Fruit fly (Drosophila melanogaster) whole organism, prepupa: ENCODE results near the gene red.

Source experiments
- Blimp-1 ChIP-seq: fragments of 200-800 bp; sonication (Bioruptor generic); optimal IDR thresholded peaks from 3 replicates; lab custom pipeline; 2017; ENCODE audit warnings: missing biosample characterization, missing genetic modification characterization, mild to moderate bottlenecking, moderate library complexity, missing genetic modification reagents
- CG10669 ChIP-seq: fragments of 200-800 bp; sonication (Bioruptor generic); optimal IDR thresholded peaks from 3 replicates; lab custom pipeline; 2018; ENCODE audit warnings: missing biosample characterization, mild to moderate bottlenecking, missing genetic modification characterization, moderate library complexity
- CG11762 ChIP-seq: fragments of 200-800 bp; sonication (Bioruptor generic); optimal IDR thresholded peaks from 3 replicates; lab custom pipeline; 2016; ENCODE audit warnings: missing biosample characterization, missing genetic modification characterization; ENCODE audit not compliant: insufficient read depth
- CG11902 ChIP-seq: fragments of 200-800 bp; sonication (Bioruptor generic); optimal IDR thresholded peaks from 3 replicates; lab custom pipeline; 2016; ENCODE audit warnings: missing biosample characterization, missing genetic modification characterization
- CG15336 ChIP-seq: fragments of 200-800 bp; sonication (Bioruptor generic); IDR thresholded peaks from 2 replicates; pipeline ENCODE4 v1.3.6; 2022; ENCODE audit warnings: missing biosample characterization, missing genetic modification characterization
- CG16779 ChIP-seq: fragments of 200-800 bp; sonication (Bioruptor generic); optimal IDR thresholded peaks from 3 replicates; lab custom pipeline; 2017; ENCODE audit warnings: missing biosample characterization, mild to moderate bottlenecking, missing genetic modification characterization
- CG3032 ChIP-seq: fragments of 200-800 bp; optimal IDR thresholded peaks from 2 replicates; lab custom pipeline; 2019; ENCODE audit warnings: missing biosample characterization, mild to moderate bottlenecking, missing genetic modification characterization, moderate library complexity
- CG34406 ChIP-seq: fragments of 200-800 bp; sonication (Bioruptor generic); optimal IDR thresholded peaks from 3 replicates; lab custom pipeline; 2016; ENCODE audit warnings: missing biosample characterization, missing genetic modification characterization
- CG3919 ChIP-seq: fragments of 200-800 bp; sonication (Bioruptor generic); optimal IDR thresholded peaks from 3 replicates; lab custom pipeline; 2016; ENCODE audit warnings: missing biosample characterization, missing genetic modification characterization
- CG6163 ChIP-seq: fragments of 200-800 bp; sonication (Bioruptor generic); IDR thresholded peaks from 3 replicates; pipeline ENCODE4 v1.3.6; 2022; ENCODE audit warnings: missing biosample characterization, missing genetic modification characterization
- CG8319 ChIP-seq: fragments of 200-800 bp; sonication (Bioruptor generic); optimal IDR thresholded peaks from 3 replicates; lab custom pipeline; 2016; ENCODE audit warnings: missing biosample characterization, missing genetic modification characterization
- CG8632 ChIP-seq: fragments of 200-800 bp; sonication (Bioruptor generic); optimal IDR thresholded peaks from 3 replicates; lab custom pipeline; 2016; ENCODE audit warnings: missing biosample characterization, missing genetic modification characterization
- Eip78C ChIP-seq: fragments of 200-800 bp; sonication (Bioruptor generic); peaks from one replicate; lab custom pipeline; 2016; ENCODE audit warnings: missing biosample characterization, missing genetic modification characterization
- Eip93F ChIP-seq: fragments of 200-800 bp; sonication (Bioruptor generic); optimal IDR thresholded peaks from 2 replicates; lab custom pipeline; 2016; ENCODE audit warnings: missing biosample characterization, mild to moderate bottlenecking, missing genetic modification characterization
- Ets96B ChIP-seq: fragments of 200-800 bp; optimal IDR thresholded peaks from 2 replicates; lab custom pipeline; 2019; ENCODE audit warnings: missing biosample characterization, mild to moderate bottlenecking, missing genetic modification characterization, moderate library complexity
- Hr38 ChIP-seq: sonication (Bioruptor generic); optimal IDR thresholded peaks from 2 replicates; lab custom pipeline; 2016; ENCODE audit warnings: missing biosample characterization, missing genetic modification characterization
- Hr39 ChIP-seq: fragments of 200-800 bp; sonication (Bioruptor generic); optimal IDR thresholded peaks from 2 replicates; lab custom pipeline; 2016; ENCODE audit warnings: missing biosample characterization, missing genetic modification characterization
- OdsH ChIP-seq: fragments of 200-800 bp; sonication (Bioruptor generic); optimal IDR thresholded peaks from 3 replicates; lab custom pipeline; 2016; ENCODE audit warnings: missing biosample characterization, missing genetic modification characterization
- Smox ChIP-seq: fragments of 200-800 bp; sonication (Bioruptor generic); optimal IDR thresholded peaks from 3 replicates; lab custom pipeline; 2016; ENCODE audit warnings: missing biosample characterization, missing genetic modification characterization
- Sox14 ChIP-seq: fragments of 200-800 bp; sonication (Bioruptor generic); optimal IDR thresholded peaks from 3 replicates; lab custom pipeline; 2016; ENCODE audit warnings: missing biosample characterization, missing genetic modification characterization
- acj6 ChIP-seq: fragments of 200-800 bp; sonication (Bioruptor generic); optimal IDR thresholded peaks from 3 replicates; lab custom pipeline; 2016; ENCODE audit warnings: missing biosample characterization, missing genetic modification characterization
- cyc ChIP-seq: fragments of 200-800 bp; sonication (Bioruptor generic); optimal IDR thresholded peaks from 3 replicates; lab custom pipeline; 2016; ENCODE audit warnings: missing biosample characterization, missing genetic modification characterization
- dsx ChIP-seq: fragments of 200-800 bp; optimal IDR thresholded peaks from 3 replicates; lab custom pipeline; 2019; ENCODE audit warnings: missing biosample characterization, mild to moderate bottlenecking, missing genetic modification characterization, moderate library complexity; ENCODE audit not compliant: poor library complexity, severe bottlenecking
- eg ChIP-seq: fragments of 200-800 bp; sonication (Bioruptor generic); IDR thresholded peaks from 3 replicates; pipeline ENCODE4 v1.3.6; 2022; ENCODE audit warnings: missing biosample characterization, missing genetic modification characterization
- esn ChIP-seq: fragments of 200-800 bp; sonication (Bioruptor generic); optimal IDR thresholded peaks from 2 replicates; lab custom pipeline; 2016; ENCODE audit warnings: missing biosample characterization, mild to moderate bottlenecking, missing genetic modification characterization, moderate library complexity
- fd59A ChIP-seq: fragments of 200-800 bp; sonication (Bioruptor generic); optimal IDR thresholded peaks from 2 replicates; lab custom pipeline; 2017; ENCODE audit warnings: missing biosample characterization, mild to moderate bottlenecking, missing genetic modification characterization, missing genetic modification reagents
- fd85E ChIP-seq: fragments of 200-800 bp; sonication (Bioruptor generic); optimal IDR thresholded peaks from 3 replicates; lab custom pipeline; 2016; ENCODE audit warnings: missing biosample characterization, missing genetic modification characterization
- lz ChIP-seq: fragments of 200-800 bp; sonication (Bioruptor generic); optimal IDR thresholded peaks from 3 replicates; lab custom pipeline; 2016; ENCODE audit warnings: missing biosample characterization, missing genetic modification characterization
- pdm3 ChIP-seq: fragments of 200-800 bp; sonication (Bioruptor generic); optimal IDR thresholded peaks from 3 replicates; lab custom pipeline; 2016; ENCODE audit warnings: missing biosample characterization, missing genetic modification characterization
- salr ChIP-seq, 2 experiments: fragments of 200-800 bp; sonication (Bioruptor generic); optimal IDR thresholded peaks; 3 replicates each; lab custom pipeline; 2016 to 2018; ENCODE audit warnings: missing biosample characterization in 2 of 2, missing genetic modification characterization in 2 of 2, mild to moderate bottlenecking in 1 of 2
- spab ChIP-seq: fragments of 200-800 bp; sonication (Bioruptor generic); optimal IDR thresholded peaks from 2 replicates; lab custom pipeline; 2017; ENCODE audit warnings: missing biosample characterization, mild to moderate bottlenecking, missing genetic modification characterization, missing genetic modification reagents
- ss ChIP-seq, 2 experiments: fragments of 200-800 bp; sonication (Bioruptor generic); optimal IDR thresholded peaks; 2 replicates in 1 of 2; 3 replicates in 1 of 2; lab custom pipeline; 2017 to 2018; ENCODE audit warnings: mild to moderate bottlenecking in 2 of 2, missing biosample characterization in 2 of 2, missing genetic modification characterization in 2 of 2, moderate library complexity in 1 of 2
- svp ChIP-seq: fragments of 200-800 bp; sonication (Bioruptor generic); peaks from one replicate; lab custom pipeline; 2016; ENCODE audit warnings: missing biosample characterization, missing genetic modification characterization
- vri ChIP-seq: fragments of 200-800 bp; sonication (Bioruptor generic); optimal IDR thresholded peaks from 3 replicates; lab custom pipeline; 2016; ENCODE audit warnings: missing biosample characterization, mild to moderate bottlenecking, missing genetic modification characterization

red gene

DNA sequence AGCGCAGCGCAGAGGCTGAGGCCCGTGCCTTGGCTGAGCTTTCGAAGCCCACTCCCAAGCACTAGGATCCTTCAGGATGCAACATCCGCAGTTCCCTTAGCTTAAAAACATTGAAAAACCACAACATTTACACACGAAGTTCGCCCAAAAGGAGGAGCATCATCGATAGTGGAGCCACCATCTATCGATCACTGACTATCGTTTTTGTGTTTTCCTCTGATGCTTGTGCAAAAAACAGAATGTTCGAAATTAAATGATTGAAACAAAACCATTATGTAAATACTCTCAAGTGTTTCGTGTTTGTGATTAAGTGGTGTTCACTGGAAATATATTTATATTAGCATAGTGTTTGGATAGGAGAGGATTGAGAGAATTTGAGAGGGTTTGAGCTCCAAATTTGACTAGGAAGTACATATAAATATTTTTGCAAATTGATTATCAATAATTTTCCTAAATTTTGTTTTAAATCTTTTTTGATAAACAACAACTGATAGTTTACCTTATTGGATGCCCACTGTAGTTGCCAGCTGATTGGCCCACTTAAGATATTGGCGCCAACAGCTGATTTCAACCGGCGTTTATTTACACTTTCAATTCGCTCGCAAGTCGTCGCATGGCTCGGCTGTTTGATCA is 38.7 kb downstream of the red start, which contains the start of gene spn-B (continued):
- TF ChIP-seq fd59A (peak; percentile 15), CG16779 (tag; lab: Kevin White, UChicago) (no peak), spab (GFP tag; lab: Kevin White, UChicago) (peak; percentile 56), pdm3 (GFP tag; lab: Kevin White, UChicago) (peak; percentile 81), CG34406 (GFP tag; lab: Kevin White, UChicago) (peak; percentile 68), Hr38 (GFP tag; lab: Kevin White, UChicago) (no peak), CG11762 (GFP tag; lab: Kevin White, UChicago) (peak; percentile 47), Hr39 (peak; percentile 74), Sox14 (GFP tag; lab: Kevin White, UChicago) (peak; percentile 79), eg (GFP tag; lab: Robert Waterston, UW) (peak; percentile 82), CG8319 (GFP tag; lab: Kevin White, UChicago) (peak; percentile 66)

DNA sequence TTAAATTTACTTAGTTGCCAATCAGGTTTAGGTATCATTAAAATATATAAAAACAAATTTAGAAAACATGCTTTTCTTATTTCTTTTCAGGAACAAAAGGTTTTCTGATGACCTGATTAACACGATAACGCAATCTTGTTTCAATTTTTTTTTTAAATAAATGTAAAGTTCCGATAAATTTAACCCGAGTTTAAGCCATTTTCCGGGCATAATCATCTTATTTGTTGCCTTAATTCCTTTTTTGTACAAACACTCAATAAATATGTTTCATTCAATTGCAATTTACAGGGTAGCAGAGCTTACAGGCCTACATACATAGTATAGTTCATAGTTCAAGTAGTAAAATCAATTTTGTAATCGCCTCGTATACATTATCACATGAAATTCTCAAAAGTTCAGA is 40.7 kb downstream of the red start:
- TF ChIP-seq Eip78C (GFP tag; lab: Kevin White, UChicago) (peak; percentile 15), CG6163 (no peak)

DNA sequence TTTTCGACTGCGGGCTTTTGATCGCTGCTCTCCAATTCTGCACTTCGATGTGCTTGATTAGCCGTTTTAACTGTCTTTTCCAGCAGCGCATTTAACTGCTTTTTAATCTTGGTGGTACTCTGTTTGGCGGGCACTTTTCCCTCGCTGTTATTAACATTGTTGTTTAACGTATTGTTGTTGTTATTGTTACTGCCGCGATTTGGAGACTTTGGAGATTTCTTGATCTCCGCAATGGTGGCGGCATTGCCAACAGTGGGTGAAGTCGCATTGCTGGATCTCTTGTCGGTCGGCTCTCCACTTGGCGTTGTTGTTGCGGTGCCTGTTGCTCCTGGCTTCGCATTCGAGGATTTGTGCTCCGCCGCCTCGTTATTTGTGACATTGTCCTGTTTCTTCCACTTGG is 41.8 kb downstream of the red start:
- TF ChIP-seq CG10669 (no peak), CG8632 (no peak), Hr38 (GFP tag; lab: Kevin White, UChicago) (no peak), CG6163 (0 out of 3 replicates have a peak, but pooled peaks have one; percentile 12), ss (GFP tag; optimal IDR thresholded peaks at IDR 0.05; lab: Kevin White, UChicago) (no peak), dsx (GFP tag; lab: Kevin White, UChicago) (peak; percentile 67)

DNA sequence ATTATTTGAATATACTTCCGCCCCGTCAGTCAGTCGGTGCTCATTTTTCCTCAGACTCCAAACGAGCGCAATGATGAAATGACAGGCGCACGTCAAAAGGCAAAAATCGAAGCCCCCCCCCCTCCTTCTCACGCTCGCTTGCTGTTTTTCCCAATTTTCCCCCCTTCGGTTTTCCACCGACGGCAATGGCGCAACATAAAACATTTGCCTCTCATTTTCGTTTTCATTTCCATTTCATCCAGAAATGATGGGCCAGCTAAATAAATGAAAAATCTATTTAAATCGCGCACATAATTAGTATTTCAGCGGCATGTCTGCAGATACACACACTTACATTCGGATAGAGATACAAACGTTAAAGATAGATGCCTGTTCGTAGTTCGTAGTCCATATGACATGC is 42.6 kb downstream of the red start:
- no peak for TF ChIP-seq acj6 (GFP tag; lab: Kevin White, UChicago)
- TF ChIP-seq Ets96B (tag; lab: Kevin White, UChicago): no peak
- no peak for TF ChIP-seq CG11762 (GFP tag; lab: Kevin White, UChicago)
- TF ChIP-seq OdsH (GFP tag; lab: Kevin White, UChicago): no peak
- no peak for TF ChIP-seq cyc (GFP tag; lab: Kevin White, UChicago)
- TF ChIP-seq spab (GFP tag; lab: Kevin White, UChicago): no peak
- TF ChIP-seq CG3032 (tag; lab: Kevin White, UChicago): no peak
- TF ChIP-seq Eip93F (GFP tag; lab: Kevin White, UChicago): no peak
- TF ChIP-seq, all 60 proteins: peak for 0

DNA sequence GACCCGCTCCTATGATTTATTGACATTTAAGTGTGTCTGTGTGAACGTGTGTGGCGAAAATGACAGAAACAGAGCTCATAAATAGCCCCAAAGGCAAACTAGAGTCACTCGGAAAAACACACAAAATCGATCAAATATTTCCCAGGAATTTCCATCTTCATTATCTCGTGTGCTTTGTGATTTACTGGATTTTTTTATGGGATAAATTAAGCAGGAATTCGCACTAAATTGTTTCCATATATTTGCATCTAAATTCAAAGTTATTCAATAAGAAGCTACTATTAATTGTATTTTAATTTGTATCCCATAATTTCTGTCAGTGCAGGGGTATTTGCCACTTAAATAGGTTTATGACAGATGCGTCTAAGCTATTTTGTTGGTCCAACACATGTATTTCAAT is 43.9 kb downstream of the red start:
- TF ChIP-seq CG15336 (GFP tag; lab: Robert Waterston, UW): 0 out of 2 replicates have a peak, but pooled peaks have one; percentile 11
- no peak for TF ChIP-seq Hr39
- no peak for TF ChIP-seq CG3919 (GFP tag; lab: Kevin White, UChicago)
- TF ChIP-seq Ets96B (tag; lab: Kevin White, UChicago): no peak
- no peak for TF ChIP-seq Eip93F (GFP tag; lab: Kevin White, UChicago)

DNA sequence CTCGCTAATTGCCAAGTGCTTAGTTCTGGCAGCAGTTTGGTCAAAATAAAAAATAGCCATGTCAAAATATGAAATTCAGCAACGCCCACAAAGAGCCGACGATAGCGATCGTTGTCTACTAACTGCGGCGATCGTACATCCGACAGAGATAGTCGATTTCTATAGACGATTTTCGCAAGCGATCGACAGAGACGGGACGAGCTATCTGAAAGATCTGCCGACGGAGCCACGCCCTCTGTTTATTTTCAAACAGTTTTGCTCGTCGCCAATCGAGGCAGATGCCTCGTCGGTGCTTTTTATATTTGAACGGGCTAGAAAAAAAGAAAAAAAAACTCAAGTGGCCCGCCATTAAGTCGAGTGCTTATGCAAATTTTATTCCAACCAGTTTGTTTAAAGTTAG is 46.6 kb downstream of the red start:
- TF ChIP-seq Sox14 (GFP tag; lab: Kevin White, UChicago) (no peak), CG11902 (GFP tag; lab: Kevin White, UChicago) (no peak), CG6163 (0 out of 3 replicates have a peak, but pooled peaks have one; percentile 17), lz (GFP tag; lab: Kevin White, UChicago) (no peak), fd59A (no peak), CG10669 (no peak)

DNA sequence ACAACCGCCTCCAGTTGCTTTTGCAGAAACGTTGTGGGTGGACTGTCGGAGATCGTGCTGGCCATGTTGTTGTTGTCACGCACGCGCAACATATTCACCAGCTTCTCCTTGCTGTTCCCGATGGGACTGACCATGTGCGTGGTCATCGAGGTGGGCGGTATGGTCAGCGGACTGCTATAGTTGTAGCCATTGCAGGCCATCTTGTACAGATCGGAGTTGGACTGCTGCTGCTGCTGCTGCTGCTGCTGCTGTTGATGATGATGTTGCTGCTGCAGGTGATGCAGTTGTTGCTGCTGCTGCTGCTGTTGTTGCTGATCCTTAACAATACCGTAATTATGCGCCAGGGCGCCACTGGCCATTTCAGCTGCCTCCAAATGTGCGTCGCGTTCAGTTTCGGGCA is 55.9 kb downstream of the red start:
- TF ChIP-seq salr (GFP tag; optimal IDR thresholded peaks at IDR 0.05; lab: Kevin White, UChicago): no peak
- TF ChIP-seq Blimp-1 (GFP tag; lab: Kevin White, UChicago): no peak
- no peak for TF ChIP-seq svp
- no peak for TF ChIP-seq dsx (GFP tag; lab: Kevin White, UChicago)
- TF ChIP-seq vri: no peak
- TF ChIP-seq acj6 (GFP tag; lab: Kevin White, UChicago): no peak
- no peak for TF ChIP-seq CG34406 (GFP tag; lab: Kevin White, UChicago)
- TF ChIP-seq esn (GFP tag; lab: Kevin White, UChicago): no peak
- no peak for TF ChIP-seq Smox (GFP tag; lab: Kevin White, UChicago)
- TF ChIP-seq fd85E: no peak
